Worm (Caenorhabditis elegans) whole organism, L4 larva: Measurements from ENCODE around the gene vps-35.

Experiments
- F26F4.8 ChIP-seq: fragments of 200-800 bp; sonication (Bioruptor generic); conservative IDR thresholded peaks from 2 replicates; pipeline ENCODE4 v1.3.6; 2022; ENCODE audit warnings: missing genetic modification characterization, missing compliant biosample characterization
- F37D6.2 ChIP-seq: sonication (generic microtip); optimal IDR thresholded peaks from 2 replicates; lab custom pipeline; 2016; ENCODE audit warnings: mild to moderate bottlenecking, missing genetic modification characterization, missing compliant biosample characterization
- F49E8.2 ChIP-seq: sonication (generic microtip); optimal IDR thresholded peaks from 2 replicates; lab custom pipeline; 2016; ENCODE audit warnings: missing compliant biosample characterization, mild to moderate bottlenecking, missing genetic modification characterization, borderline replicate concordance
- T20F7.1 ChIP-seq: fragments of 200-800 bp; sonication (Bioruptor generic); optimal IDR thresholded peaks from 2 replicates; lab custom pipeline; 2018; ENCODE audit warnings: mild to moderate bottlenecking, missing genetic modification characterization, missing compliant biosample characterization
- T26A8.4 ChIP-seq: fragments of 200-800 bp; sonication (Bioruptor generic); IDR thresholded peaks from 2 replicates; pipeline ENCODE4 v1.3.6; 2022; ENCODE audit warnings: missing genetic modification characterization, missing compliant biosample characterization
- Y5F2A.4 ChIP-seq: fragments of 200-800 bp; sonication (Bioruptor generic); optimal IDR thresholded peaks from 2 replicates; lab custom pipeline; 2018; ENCODE audit warnings: mild to moderate bottlenecking, missing genetic modification characterization, missing compliant biosample characterization
- Y75B8A.6 ChIP-seq: fragments of 200-800 bp; sonication (Bioruptor generic); IDR thresholded peaks from 2 replicates; pipeline ENCODE4 v1.3.6; 2022; ENCODE audit warnings: missing genetic modification reagents, missing genetic modification characterization, missing compliant biosample characterization
- ZK546.5 ChIP-seq, 2 experiments: sonication (generic microtip); optimal IDR thresholded peaks; 2 replicates each; lab custom pipeline; 2017; ENCODE audit warnings: missing biosample characterization in 2 of 2, missing genetic modification characterization in 2 of 2
- ama-1 ChIP-seq: fragments of 150-350 bp; optimal IDR thresholded peaks from 2 replicates; lab custom pipeline; 2014; ENCODE audit warnings: inconsistent platforms, mixed read lengths
- attf-4 ChIP-seq: sonication (generic microtip); optimal IDR thresholded peaks from 3 replicates; lab custom pipeline; 2017; ENCODE audit warnings: missing biosample characterization, missing genetic modification characterization
- ceh-28 ChIP-seq: fragments of 150-350 bp; optimal IDR thresholded peaks from 2 replicates; lab custom pipeline; 2014; ENCODE audit warnings: missing biosample characterization, missing genetic modification reagents, missing genetic modification characterization
- ceh-32 ChIP-seq: sonication (generic microtip); optimal IDR thresholded peaks from 2 replicates; lab custom pipeline; 2016; ENCODE audit warnings: mild to moderate bottlenecking, missing genetic modification characterization, missing compliant biosample characterization; ENCODE audit not compliant: poor library complexity
- ceh-62 ChIP-seq: sonication (generic microtip); optimal IDR thresholded peaks from 2 replicates; lab custom pipeline; 2017; ENCODE audit warnings: missing biosample characterization, missing genetic modification characterization
- cey-2 ChIP-seq: sonication (generic microtip); optimal IDR thresholded peaks from 3 replicates; lab custom pipeline; 2017; ENCODE audit warnings: missing genetic modification characterization, mild to moderate bottlenecking, missing compliant biosample characterization, antibody characterized with exemption, borderline replicate concordance; ENCODE audit not compliant: insufficient read depth
- ctbp-1 ChIP-seq: fragments of 200-800 bp; sonication (Bioruptor generic); IDR thresholded peaks from 2 replicates; pipeline ENCODE4 v1.3.6; 2022; ENCODE audit warnings: missing genetic modification reagents, missing genetic modification characterization, missing compliant biosample characterization
- daf-16 ChIP-seq, 3 experiments: sonication (generic microtip); optimal IDR thresholded peaks; 2 replicates each; lab custom pipeline; 2016 to 2017; ENCODE audit warnings: missing genetic modification characterization in 3 of 3, missing genetic modification reagents in 3 of 3, mild to moderate bottlenecking in 2 of 3, missing compliant biosample characterization in 2 of 3, missing biosample characterization in 1 of 3, moderate library complexity in 1 of 3
- daf-19 ChIP-seq: fragments of 200-800 bp; sonication (Bioruptor generic); conservative IDR thresholded peaks from 2 replicates; pipeline ENCODE4 v1.3.6; 2022; ENCODE audit warnings: missing genetic modification characterization, missing compliant biosample characterization
- dmd-6 ChIP-seq: fragments of 200-800 bp; sonication (Bioruptor generic); IDR thresholded peaks from 2 replicates; pipeline ENCODE4 v1.3.6; 2022; ENCODE audit warnings: missing genetic modification reagents, missing genetic modification characterization, missing compliant biosample characterization
- dmd-9 ChIP-seq: fragments of 200-800 bp; sonication (Bioruptor generic); IDR thresholded peaks from 2 replicates; pipeline ENCODE4 v1.3.6; 2022; ENCODE audit warnings: missing genetic modification reagents, missing genetic modification characterization, missing compliant biosample characterization
- dve-1 ChIP-seq: sonication (generic microtip); optimal IDR thresholded peaks from 2 replicates; lab custom pipeline; 2017; ENCODE audit warnings: antibody characterized with exemption, mild to moderate bottlenecking, missing genetic modification characterization, missing compliant biosample characterization; ENCODE audit not compliant: insufficient read depth
- egl-27 ChIP-seq: sonication (generic microtip); optimal IDR thresholded peaks from 3 replicates; lab custom pipeline; 2017; ENCODE audit warnings: missing biosample characterization, missing genetic modification reagents, missing genetic modification characterization
- egl-43 ChIP-seq: fragments of 200-800 bp; sonication (Bioruptor generic); IDR thresholded peaks from 2 replicates; pipeline ENCODE4 v1.3.6; 2022; ENCODE audit warnings: missing genetic modification reagents, missing genetic modification characterization, missing compliant biosample characterization
- fkh-10 ChIP-seq: fragments of 150-350 bp; optimal IDR thresholded peaks from 2 replicates; lab custom pipeline; 2014; ENCODE audit warnings: missing biosample characterization, missing genetic modification reagents, missing genetic modification characterization
- hlh-30 ChIP-seq: sonication (generic microtip); optimal IDR thresholded peaks from 2 replicates; lab custom pipeline; 2017; ENCODE audit warnings: antibody characterized with exemption, mild to moderate bottlenecking, missing genetic modification characterization, missing compliant biosample characterization; ENCODE audit not compliant: insufficient read depth
- jun-1 ChIP-seq: fragments of 150-350 bp; optimal IDR thresholded peaks from 2 replicates; lab custom pipeline; 2014; ENCODE audit warnings: missing biosample characterization, missing genetic modification reagents, missing genetic modification characterization
- lim-7 ChIP-seq: fragments of 200-800 bp; sonication (Bioruptor generic); IDR thresholded peaks from 2 replicates; pipeline ENCODE4 v1.3.6; 2022; ENCODE audit warnings: missing genetic modification characterization, missing compliant biosample characterization
- lin-1 ChIP-seq: fragments of 200-800 bp; sonication (Bioruptor generic); IDR thresholded peaks from 2 replicates; pipeline ENCODE4 v1.3.6; 2022; ENCODE audit warnings: missing genetic modification reagents, missing genetic modification characterization, missing compliant biosample characterization
- lin-15B ChIP-seq: fragments of 150-350 bp; sonication (generic microtip); optimal IDR thresholded peaks from 3 replicates; lab custom pipeline; 2014; ENCODE audit warnings: missing biosample characterization, missing genetic modification characterization
- lin-38 ChIP-seq: fragments of 200-800 bp; sonication (Bioruptor generic); IDR thresholded peaks from 2 replicates; pipeline ENCODE4 v1.3.6; 2022; ENCODE audit warnings: missing genetic modification reagents, missing genetic modification characterization, missing compliant biosample characterization
- madf-9 ChIP-seq: fragments of 200-800 bp; sonication (Bioruptor generic); conservative IDR thresholded peaks from 2 replicates; pipeline ENCODE4 v1.3.6; 2022; ENCODE audit warnings: missing genetic modification reagents, missing genetic modification characterization, missing compliant biosample characterization
- mdt-29 ChIP-seq: fragments of 200-800 bp; sonication (Bioruptor generic); IDR thresholded peaks from 2 replicates; pipeline ENCODE4 v1.3.6; 2022; ENCODE audit warnings: missing genetic modification reagents, missing genetic modification characterization, missing compliant biosample characterization
- mep-1 ChIP-seq: fragments of 150-350 bp; sonication (generic microtip); optimal IDR thresholded peaks from 3 replicates; lab custom pipeline; 2014; ENCODE audit warnings: missing biosample characterization, missing genetic modification characterization
- nhr-102 ChIP-seq: sonication (generic microtip); optimal IDR thresholded peaks from 2 replicates; lab custom pipeline; 2016; ENCODE audit warnings: mild to moderate bottlenecking, missing genetic modification characterization, moderate library complexity, missing compliant biosample characterization
- nhr-111 ChIP-seq: fragments of 200-800 bp; sonication (Bioruptor generic); optimal IDR thresholded peaks from 2 replicates; lab custom pipeline; 2018; ENCODE audit warnings: mild to moderate bottlenecking, missing genetic modification characterization, missing compliant biosample characterization
- nhr-237 ChIP-seq: sonication (generic microtip); optimal IDR thresholded peaks from 2 replicates; lab custom pipeline; 2017; ENCODE audit warnings: missing biosample characterization, missing genetic modification characterization
- nhr-25 ChIP-seq: sonication (generic microtip); optimal IDR thresholded peaks from 2 replicates; lab custom pipeline; 2017; ENCODE audit warnings: missing genetic modification characterization, mild to moderate bottlenecking, missing compliant biosample characterization, antibody characterized with exemption, moderate library complexity, borderline replicate concordance; ENCODE audit not compliant: insufficient read depth
- nhr-41 ChIP-seq: fragments of 200-800 bp; sonication (Bioruptor generic); IDR thresholded peaks from 2 replicates; pipeline ENCODE4 v1.3.6; 2022; ENCODE audit warnings: missing genetic modification reagents, missing genetic modification characterization, missing compliant biosample characterization
- nhr-76 ChIP-seq: fragments of 150-350 bp; optimal IDR thresholded peaks from 2 replicates; lab custom pipeline; 2014; ENCODE audit warnings: missing biosample characterization, missing genetic modification characterization
- nhr-77 ChIP-seq: fragments of 150-350 bp; optimal IDR thresholded peaks from 2 replicates; lab custom pipeline; 2014; ENCODE audit warnings: missing biosample characterization, missing genetic modification characterization
- rbr-2 ChIP-seq: sonication (generic microtip); optimal IDR thresholded peaks from 2 replicates; lab custom pipeline; 2016; ENCODE audit warnings: missing genotype, missing genetic modification characterization, missing compliant biosample characterization
- set-16 ChIP-seq: fragments of 200-800 bp; sonication (Bioruptor generic); IDR thresholded peaks from 2 replicates; pipeline ENCODE4 v1.3.6; 2022; ENCODE audit warnings: missing genetic modification reagents, missing genetic modification characterization, missing compliant biosample characterization
- skn-1 ChIP-seq: fragments of 150-350 bp; optimal IDR thresholded peaks from 2 replicates; lab custom pipeline; 2014; ENCODE audit warnings: missing biosample characterization, missing genetic modification characterization
- snpc-1.2 ChIP-seq: fragments of 200-800 bp; sonication (Bioruptor generic); IDR thresholded peaks from 2 replicates; pipeline ENCODE4 v1.3.6; 2022; ENCODE audit warnings: missing genetic modification reagents, missing genetic modification characterization, missing compliant biosample characterization
- snpc-4 ChIP-seq: fragments of 150-350 bp; optimal IDR thresholded peaks from 2 replicates; lab custom pipeline; 2014; ENCODE audit warnings: missing biosample characterization, missing genetic modification characterization
- spr-1 ChIP-seq: sonication (generic microtip); optimal IDR thresholded peaks from 2 replicates; lab custom pipeline; 2016; ENCODE audit warnings: mild to moderate bottlenecking, missing genetic modification characterization, missing compliant biosample characterization
- spr-3 ChIP-seq: fragments of 200-800 bp; sonication (Bioruptor generic); optimal IDR thresholded peaks from 2 replicates; lab custom pipeline; 2018; ENCODE audit warnings: mild to moderate bottlenecking, missing genetic modification characterization, missing compliant biosample characterization
- tag-97 ChIP-seq: fragments of 200-800 bp; sonication (Bioruptor generic); IDR thresholded peaks from 2 replicates; pipeline ENCODE4 v1.3.6; 2022; ENCODE audit warnings: missing genetic modification characterization, missing compliant biosample characterization
- unc-39 ChIP-seq: sonication (generic microtip); optimal IDR thresholded peaks from 2 replicates; lab custom pipeline; 2017; ENCODE audit warnings: missing biosample characterization, missing genetic modification characterization
- zip-2 ChIP-seq: fragments of 150-350 bp; optimal IDR thresholded peaks from 2 replicates; lab custom pipeline; 2014; ENCODE audit warnings: missing biosample characterization, missing genetic modification characterization

Gene vps-35

DNA sequence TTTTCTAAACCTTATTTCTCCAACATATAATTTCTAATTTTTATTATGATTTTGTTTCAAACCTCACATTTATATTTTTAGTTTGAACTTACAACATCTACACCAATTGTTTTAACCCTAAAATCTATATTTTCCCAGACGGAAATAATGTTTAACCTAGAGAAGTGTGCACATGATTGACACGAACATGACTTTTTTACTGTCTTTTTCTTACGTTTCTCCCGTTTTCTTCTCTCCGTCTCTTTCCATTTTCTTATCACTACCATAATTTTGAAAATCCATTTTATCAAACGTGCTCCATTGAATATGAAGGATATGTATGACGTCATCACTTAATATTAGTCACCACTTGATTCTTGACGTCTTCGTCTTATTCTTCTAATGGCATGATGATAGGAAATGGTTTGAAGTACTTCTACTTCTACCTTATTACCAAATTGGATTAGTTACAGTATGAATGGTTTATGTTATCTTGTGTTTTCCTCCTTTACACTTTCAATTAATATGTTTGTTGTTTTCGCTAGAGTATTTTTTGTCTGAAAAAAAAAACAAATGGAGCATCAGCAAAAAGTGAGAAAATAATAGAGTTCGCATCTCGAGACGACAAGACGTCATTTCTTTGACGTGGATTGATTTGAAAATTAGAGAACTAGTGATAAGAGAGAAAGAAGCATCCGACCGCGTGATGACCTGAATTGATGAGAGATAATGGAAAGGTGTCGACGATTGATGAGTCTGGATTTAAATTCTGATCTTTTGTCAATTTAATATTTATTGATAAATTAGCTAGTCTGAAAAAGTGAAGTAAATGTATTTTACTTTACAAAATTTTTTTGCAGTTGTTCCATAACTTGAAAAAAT is 24.5 kb downstream of the vps-35 start (continued):
- peak; percentile 43 for TF ChIP-seq T20F7.1 (GFP tag; lab: Kevin White, UChicago)
- TF ChIP-seq nhr-237 (tag; lab: Kevin White, UChicago) = no peak
- no peak for TF ChIP-seq nhr-111 (GFP tag; lab: Kevin White, UChicago)
- no peak for TF ChIP-seq ZK546.5 (tag; optimal IDR thresholded peaks at IDR 0.05; lab: Kevin White, UChicago)
- no peak for TF ChIP-seq dmd-9 (GFP tag; lab: Robert Waterston, UW)
- no peak for TF ChIP-seq jun-1
- no peak for TF ChIP-seq F26F4.8 (GFP tag; lab: Robert Waterston, UW)
- TF ChIP-seq T26A8.4 (GFP tag; lab: Robert Waterston, UW) = no peak
- TF ChIP-seq daf-16 (GFP tag; optimal IDR thresholded peaks at IDR 0.05; lab: Kevin White, UChicago) = peak in 1 of 2 experiments; percentile 79
- TF ChIP-seq daf-16 (tag; optimal IDR thresholded peaks at IDR 0.05; lab: Kevin White, UChicago) = peak; percentile 82
- no peak for TF ChIP-seq ceh-28 (tag; lab: Kevin White, UChicago)
- no peak for TF ChIP-seq spr-3 (GFP tag; lab: Kevin White, UChicago)
- TF ChIP-seq lim-7 = no peak
- no peak for TF ChIP-seq rbr-2 (tag; lab: Kevin White, UChicago)
- TF ChIP-seq mep-1 = no peak
- TF ChIP-seq egl-27 (tag; lab: Kevin White, UChicago) = no peak
- no peak for TF ChIP-seq unc-39 (tag; lab: Kevin White, UChicago)
- TF ChIP-seq snpc-4 (tag; lab: Kevin White, UChicago) = no peak
- no peak for TF ChIP-seq lin-15B
- no peak for TF ChIP-seq nhr-102 (tag; lab: Kevin White, UChicago)
- no peak for TF ChIP-seq nhr-25 (tag; lab: Kevin White, UChicago)
- TF ChIP-seq spr-1 (tag; lab: Kevin White, UChicago) = no peak
- TF ChIP-seq fkh-10 (GFP tag; lab: Kevin White, UChicago) = no peak
- no peak for TF ChIP-seq ceh-32 (tag; lab: Kevin White, UChicago)
- TF ChIP-seq dve-1 (tag; lab: Kevin White, UChicago) = peak; percentile 64
- TF ChIP-seq dmd-6 (GFP tag; lab: Robert Waterston, UW) = peak; percentile 87
- 0 out of 2 replicates have a peak, but pooled peaks have one; percentile 15 for TF ChIP-seq mdt-29 (GFP tag; lab: Robert Waterston, UW)
- TF ChIP-seq nhr-77 = peak; percentile 45
- no peak for TF ChIP-seq Y75B8A.6 (GFP tag; lab: Robert Waterston, UW)
- TF ChIP-seq F37D6.2 (tag; lab: Kevin White, UChicago) = no peak
- TF ChIP-seq egl-43 (GFP tag; lab: Robert Waterston, UW) = no peak
- no peak for TF ChIP-seq madf-9 (GFP tag; lab: Robert Waterston, UW)
- TF ChIP-seq attf-4 = no peak
- no peak for TF ChIP-seq zip-2
- TF ChIP-seq set-16 (GFP tag; lab: Robert Waterston, UW) = no peak
- TF ChIP-seq nhr-41 (GFP tag; lab: Robert Waterston, UW) = no peak
- TF ChIP-seq lin-1 (GFP tag; lab: Robert Waterston, UW) = peak; percentile 48
- no peak for TF ChIP-seq tag-97 (GFP tag; lab: Robert Waterston, UW)
- TF ChIP-seq F49E8.2 (tag; lab: Kevin White, UChicago) = no peak
- no peak for TF ChIP-seq Y5F2A.4 (GFP tag; lab: Kevin White, UChicago)
- TF ChIP-seq snpc-1.2 (GFP tag; lab: Robert Waterston, UW) = no peak
- TF ChIP-seq hlh-30 = peak; percentile 86
- TF ChIP-seq cey-2 = no peak
- TF ChIP-seq ama-1 (lab: Kevin White, UChicago) = no peak
- TF ChIP-seq nhr-76 (tag; lab: Kevin White, UChicago) = no peak
- TF ChIP-seq ctbp-1 (GFP tag; lab: Robert Waterston, UW) = no peak
- no peak for TF ChIP-seq ceh-62 (tag; lab: Kevin White, UChicago)
- no peak for TF ChIP-seq daf-19 (GFP tag; lab: Robert Waterston, UW)
- TF ChIP-seq skn-1 (tag; lab: Kevin White, UChicago) = no peak
- TF ChIP-seq lin-38 = no peak
